Worm (Caenorhabditis elegans): ENCODE data around the gene scvp-1.

Gene scvp-1

DNA sequence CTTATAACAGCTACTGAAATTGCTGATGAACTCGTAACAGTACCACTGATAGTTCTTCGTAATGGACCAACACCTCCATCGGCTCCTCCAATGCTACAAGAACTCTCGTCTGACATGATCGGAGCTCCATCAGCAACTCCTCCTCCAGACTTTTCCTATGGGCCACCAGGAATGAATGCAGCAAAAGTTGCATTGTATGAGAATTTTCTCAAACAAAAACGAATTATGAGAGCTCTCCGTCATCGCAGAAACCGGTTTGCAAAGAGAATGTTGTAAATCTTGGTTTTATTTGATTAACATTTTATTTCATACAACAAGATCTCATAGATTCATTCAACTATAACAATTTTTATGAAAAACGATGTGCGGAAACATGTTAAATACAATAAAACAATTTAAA, 43.5 kb downstream of the scvp-1 start (continued):
- no peak for TF ChIP-seq tbp1 (GFP tag; optimal IDR thresholded peaks at IDR 0.05)
- TF ChIP-seq attf-5 (GFP tag; optimal IDR thresholded peaks at IDR 0.05): no peak
- peak; percentile 13 for TF ChIP-seq lin-54 (GFP tag; optimal IDR thresholded peaks at IDR 0.05)
- TF ChIP-seq lag-1 (GFP tag; IDR thresholded peaks at IDR 0.05): no peak
- no peak for TF ChIP-seq ztf-22 (GFP tag; optimal IDR thresholded peaks at IDR 0.05)
- no peak for TF ChIP-seq C17E4.6 (GFP tag; IDR thresholded peaks at IDR 0.05)
- TF ChIP-seq cebp-1 (GFP tag; IDR thresholded peaks at IDR 0.05): no peak
- TF ChIP-seq cebp-1 (tag; optimal IDR thresholded peaks at IDR 0.05): peak; percentile 49
- no peak for TF ChIP-seq zim-3 (tag; optimal IDR thresholded peaks at IDR 0.05)
- TF ChIP-seq ama-1 (optimal IDR thresholded peaks at IDR 0.05): peak; percentile 26
- no peak for TF ChIP-seq ama-1 (GFP tag; optimal IDR thresholded peaks at IDR 0.05)
- TF ChIP-seq ets-4 (GFP tag; optimal IDR thresholded peaks at IDR 0.05): no peak
- TF ChIP-seq Y56A3A.18 (GFP tag; IDR thresholded peaks at IDR 0.05): peak; percentile 86
- TF ChIP-seq aptf-3 (GFP tag; IDR thresholded peaks at IDR 0.05): no peak
- no peak for TF ChIP-seq madf-8 (GFP tag; conservative IDR thresholded peaks at IDR 0.05)
- peak in 1 of 2 experiments; percentile 20 for TF ChIP-seq let-607 (tag; optimal IDR thresholded peaks at IDR 0.05)
- TF ChIP-seq atf-7 (tag; optimal IDR thresholded peaks at IDR 0.05): peak; percentile 31
- no peak for TF ChIP-seq cebp-2 (GFP tag; IDR thresholded peaks at IDR 0.05)
- TF ChIP-seq F37B4.10 (GFP tag; IDR thresholded peaks at IDR 0.05): no peak
- TF ChIP-seq chd-7 (tag; optimal IDR thresholded peaks at IDR 0.05): peak; percentile 31
- no peak for TF ChIP-seq nhr-27 (tag; optimal IDR thresholded peaks at IDR 0.05)
- peak; percentile 84 for TF ChIP-seq repo-1 (tag; optimal IDR thresholded peaks at IDR 0.05)
- TF ChIP-seq unc-62 (GFP tag; optimal IDR thresholded peaks at IDR 0.05): no peak
- no peak for TF ChIP-seq F39B2.1 (GFP tag; IDR thresholded peaks at IDR 0.05)
- no peak for TF ChIP-seq nhr-179 (tag; optimal IDR thresholded peaks at IDR 0.05)
- peak; percentile 55 for TF ChIP-seq tlf-1 (GFP tag; optimal IDR thresholded peaks at IDR 0.05)
- TF ChIP-seq madf-6 (GFP tag; IDR thresholded peaks at IDR 0.05): no peak
- TF ChIP-seq ztf-28 (GFP tag; IDR thresholded peaks at IDR 0.05): no peak
- TF ChIP-seq F33H1.4 (GFP tag; IDR thresholded peaks at IDR 0.05): no peak
- no peak for TF ChIP-seq ceh-27 (GFP tag; optimal IDR thresholded peaks at IDR 0.05)
- no peak for TF ChIP-seq sptf-2 (GFP tag; optimal IDR thresholded peaks at IDR 0.05)
- no peak for TF ChIP-seq lsy-27 (tag; optimal IDR thresholded peaks at IDR 0.05; ENCODE audit: borderline replicate concordance, insufficient read depth)
- TF ChIP-seq ztf-26 (tag; optimal IDR thresholded peaks at IDR 0.05): peak; percentile 78
- TF ChIP-seq Y53G8AR.9 (GFP tag; conservative IDR thresholded peaks at IDR 0.05): peak; percentile 56; the same call in 1 of the 2 replicates
- no peak for TF ChIP-seq F55B11.4 (tag; optimal IDR thresholded peaks at IDR 0.05; ENCODE audit: borderline replicate concordance, insufficient read depth)
- no peak for TF ChIP-seq pha-4 (tag; optimal IDR thresholded peaks at IDR 0.05)
- TF ChIP-seq egl-18 (GFP tag; IDR thresholded peaks at IDR 0.05): no peak
- no peak for TF ChIP-seq snpc-1.3 (tag; optimal IDR thresholded peaks at IDR 0.05; ENCODE audit: insufficient read depth)
- peak; percentile 66; the same call in 1 of the 2 replicates for TF ChIP-seq nfyb-1 (GFP tag; IDR thresholded peaks at IDR 0.05)
- no peak for TF ChIP-seq mxl-1 (tag; optimal IDR thresholded peaks at IDR 0.05)
- TF ChIP-seq F57C9.4 (tag; optimal IDR thresholded peaks at IDR 0.05): peak; percentile 83
- no peak for TF ChIP-seq F57A8.1 (GFP tag; optimal IDR thresholded peaks at IDR 0.05)
- TF ChIP-seq tbx-9 (tag; optimal IDR thresholded peaks at IDR 0.05; ENCODE audit: borderline replicate concordance): no peak
- TF ChIP-seq D2030.7 (GFP tag; IDR thresholded peaks at IDR 0.05): no peak
- no peak for TF ChIP-seq F10E7.11 (tag; optimal IDR thresholded peaks at IDR 0.05)
- no peak for TF ChIP-seq rec-8 (tag; optimal IDR thresholded peaks at IDR 0.05)
- TF ChIP-seq hrde-1 (tag; optimal IDR thresholded peaks at IDR 0.05; ENCODE audit: borderline replicate concordance): no peak
- TF ChIP-seq madf-10 (tag; optimal IDR thresholded peaks at IDR 0.05): no peak
- TF ChIP-seq B0019.2 (GFP tag; conservative IDR thresholded peaks at IDR 0.05): no peak

All from whole organism, young adult.